Fruit fly (Drosophila melanogaster) whole organism, pupa: ENCODE data around the gene Doc2.

ENCODE experiments used
- CG10348 ChIP-seq: fragments of 200-800 bp; sonication (Bioruptor generic); IDR thresholded peaks from 2 replicates; pipeline ENCODE4 v1.3.6; 2022; ENCODE audit warnings: missing biosample characterization, missing genetic modification characterization
- CG32121 ChIP-seq: fragments of 200-800 bp; sonication (Bioruptor generic); IDR thresholded peaks from 2 replicates; pipeline ENCODE4 v1.3.6; 2022; ENCODE audit warnings: missing biosample characterization, missing genetic modification characterization
- CG34367 ChIP-seq: fragments of 200-800 bp; sonication (Bioruptor generic); optimal IDR thresholded peaks from 2 replicates; lab custom pipeline; 2018; ENCODE audit warnings: missing biosample characterization, mild to moderate bottlenecking, missing genetic modification characterization
- CG4496 ChIP-seq: fragments of 200-800 bp; sonication (Bioruptor generic); IDR thresholded peaks from 3 replicates; pipeline ENCODE4 v1.3.6; 2022; ENCODE audit warnings: missing biosample characterization, missing genetic modification characterization
- EcR ChIP-seq: fragments of 200-800 bp; sonication (Bioruptor generic); optimal IDR thresholded peaks from 3 replicates; lab custom pipeline; 2019; ENCODE audit warnings: missing biosample characterization, missing genetic modification characterization, mild to moderate bottlenecking, moderate library complexity, missing genetic modification reagents
- Ets98B ChIP-seq: fragments of 200-800 bp; sonication (Bioruptor generic); IDR thresholded peaks from 2 replicates; pipeline ENCODE4 v1.3.6; 2022; ENCODE audit warnings: missing biosample characterization, missing genetic modification characterization
- Pif1B ChIP-seq: fragments of 200-800 bp; sonication (Bioruptor generic); optimal IDR thresholded peaks from 3 replicates; lab custom pipeline; 2016; ENCODE audit warnings: missing biosample characterization, missing genetic modification characterization
- fd96Ca ChIP-seq: fragments of 200-800 bp; sonication (Bioruptor generic); IDR thresholded peaks from 3 replicates; pipeline ENCODE4 v1.3.6; 2022; ENCODE audit warnings: missing biosample characterization, missing genetic modification characterization
- gl ChIP-seq: fragments of 200-800 bp; sonication (Bioruptor generic); optimal IDR thresholded peaks from 2 replicates; lab custom pipeline; 2018; ENCODE audit warnings: missing biosample characterization, mild to moderate bottlenecking, missing genetic modification characterization

dm6 chr3L:9059611-9060203, 40.7 kb upstream of the Doc2 start:
- no peak for TF ChIP-seq EcR (GFP tag; lab: Kevin White, UChicago)
- peak; percentile 7 for TF ChIP-seq CG34367 (tag; lab: Kevin White, UChicago)
- TF ChIP-seq Ets98B (GFP tag; lab: Robert Waterston, UW) = no peak
- TF ChIP-seq CG10348 = no peak
- TF ChIP-seq fd96Ca (GFP tag; lab: Robert Waterston, UW) = no peak
- TF ChIP-seq CG32121 (GFP tag; lab: Robert Waterston, UW) = no peak
- no peak for TF ChIP-seq Pif1B (GFP tag; lab: Kevin White, UChicago)
- TF ChIP-seq CG4496 = no peak
- no peak for TF ChIP-seq gl (tag; lab: Kevin White, UChicago)
